Worm (Caenorhabditis elegans) whole organism, L3 larva: Measurements from ENCODE around the gene moc-6.

ENCODE experiments used
- R02D3.7 ChIP-seq: fragments of 150-350 bp; optimal IDR thresholded peaks from 2 replicates; lab custom pipeline; 2014; ENCODE audit warnings: missing biosample characterization, missing genetic modification characterization
- ZK546.5 ChIP-seq: sonication (generic microtip); optimal IDR thresholded peaks from 2 replicates; lab custom pipeline; 2017; ENCODE audit warnings: missing biosample characterization, missing genetic modification characterization
- aly-2 ChIP-seq: fragments of 150-350 bp; optimal IDR thresholded peaks from 2 replicates; lab custom pipeline; 2014; ENCODE audit warnings: missing biosample characterization, missing genetic modification characterization
- ama-1 ChIP-seq: fragments of 150-350 bp; optimal IDR thresholded peaks from 2 replicates; lab custom pipeline; 2018
- ceh-28 ChIP-seq: fragments of 150-350 bp; optimal IDR thresholded peaks from 2 replicates; lab custom pipeline; 2014; ENCODE audit warnings: missing biosample characterization, missing genetic modification reagents, missing genetic modification characterization
- ceh-82 ChIP-seq: fragments of 150-350 bp; optimal IDR thresholded peaks from 2 replicates; lab custom pipeline; 2014; ENCODE audit warnings: missing biosample characterization, missing genetic modification characterization
- ceh-9 ChIP-seq: sonication (generic microtip); optimal IDR thresholded peaks from 2 replicates; lab custom pipeline; 2018; ENCODE audit warnings: missing biosample characterization, missing genetic modification characterization
- daf-12 ChIP-seq: fragments of 150-350 bp; optimal IDR thresholded peaks from 2 replicates; lab custom pipeline; 2014; ENCODE audit warnings: missing biosample characterization, missing genetic modification reagents, missing genetic modification characterization
- egl-27 ChIP-seq: sonication (generic microtip); optimal IDR thresholded peaks from 4 replicates; lab custom pipeline; 2017; ENCODE audit warnings: missing biosample characterization, missing genetic modification reagents, missing genetic modification characterization
- egl-5 ChIP-seq: fragments of 150-350 bp; optimal IDR thresholded peaks from 2 replicates; lab custom pipeline; 2017; ENCODE audit warnings: missing biosample characterization, missing genetic modification reagents, missing genetic modification characterization, inconsistent platforms
- elt-1 ChIP-seq: fragments of 150-350 bp; optimal IDR thresholded peaks from 2 replicates; lab custom pipeline; 2014; ENCODE audit warnings: missing biosample characterization, missing genetic modification characterization
- elt-2 ChIP-seq: sonication (generic microtip); optimal IDR thresholded peaks from 2 replicates; lab custom pipeline; 2016; ENCODE audit warnings: missing genetic modification reagents, mild to moderate bottlenecking, missing genetic modification characterization, missing compliant biosample characterization
- elt-3 ChIP-seq, 3 experiments: fragments of 150-350 bp in 1 of 3; sonication (generic microtip) in 2 of 3; optimal IDR thresholded peaks; 2 replicates in 2 of 3; 4 replicates in 1 of 3; lab custom pipeline; 2014 to 2017; ENCODE audit warnings: missing biosample characterization in 3 of 3, missing genetic modification characterization in 3 of 3
- eor-1 ChIP-seq, 2 experiments: fragments of 150-350 bp; optimal IDR thresholded peaks; 2 replicates each; lab custom pipeline; 2014 to 2018; ENCODE audit warnings: missing biosample characterization in 2 of 2, missing genetic modification characterization in 2 of 2
- fkh-2 ChIP-seq: fragments of 150-350 bp; optimal IDR thresholded peaks from 2 replicates; lab custom pipeline; 2014; ENCODE audit warnings: missing biosample characterization, missing genetic modification reagents, missing genetic modification characterization
- hmg-11 ChIP-seq: sonication (generic microtip); optimal IDR thresholded peaks from 2 replicates; lab custom pipeline; 2016; ENCODE audit warnings: missing genetic modification characterization, missing compliant biosample characterization
- jun-1 ChIP-seq: fragments of 150-350 bp; optimal IDR thresholded peaks from 2 replicates; lab custom pipeline; 2014; ENCODE audit warnings: missing biosample characterization, missing genetic modification reagents, missing genetic modification characterization
- lin-15B ChIP-seq: fragments of 150-350 bp; optimal IDR thresholded peaks from 2 replicates; lab custom pipeline; 2014; ENCODE audit warnings: missing biosample characterization, missing genetic modification characterization
- lin-39 ChIP-seq: fragments of 150-350 bp; optimal IDR thresholded peaks from 2 replicates; lab custom pipeline; 2018; ENCODE audit warnings: missing biosample characterization, missing genetic modification reagents, missing genetic modification characterization
- lsy-12 ChIP-seq: sonication (generic microtip); optimal IDR thresholded peaks from 2 replicates; lab custom pipeline; 2016; ENCODE audit warnings: mild to moderate bottlenecking, missing genetic modification characterization, missing compliant biosample characterization
- mdl-1 ChIP-seq: fragments of 150-350 bp; optimal IDR thresholded peaks from 2 replicates; lab custom pipeline; 2014; ENCODE audit warnings: missing biosample characterization, missing genetic modification characterization
- nfya-1 ChIP-seq: sonication (generic microtip); optimal IDR thresholded peaks from 2 replicates; lab custom pipeline; 2017; ENCODE audit warnings: missing genetic modification characterization, mild to moderate bottlenecking, missing compliant biosample characterization, antibody characterized with exemption, moderate library complexity; ENCODE audit not compliant: insufficient read depth
- nhr-11 ChIP-seq: fragments of 150-350 bp; optimal IDR thresholded peaks from 2 replicates; lab custom pipeline; 2014; ENCODE audit warnings: missing biosample characterization, missing genetic modification characterization
- nhr-12 ChIP-seq: fragments of 150-350 bp; optimal IDR thresholded peaks from 2 replicates; lab custom pipeline; 2014; ENCODE audit warnings: missing biosample characterization, missing genetic modification characterization
- nhr-23 ChIP-seq: fragments of 150-350 bp; optimal IDR thresholded peaks from 2 replicates; lab custom pipeline; 2014; ENCODE audit warnings: missing biosample characterization, missing genetic modification reagents, missing genetic modification characterization
- nhr-25 ChIP-seq: sonication (generic microtip); optimal IDR thresholded peaks from 2 replicates; lab custom pipeline; 2017; ENCODE audit warnings: missing biosample characterization, missing genetic modification characterization
- nhr-28 ChIP-seq: fragments of 150-350 bp; optimal IDR thresholded peaks from 2 replicates; lab custom pipeline; 2014; ENCODE audit warnings: missing biosample characterization, missing genetic modification characterization
- nhr-43 ChIP-seq: sonication (generic microtip); optimal IDR thresholded peaks from 2 replicates; lab custom pipeline; 2016; ENCODE audit warnings: mild to moderate bottlenecking, missing genetic modification characterization, missing compliant biosample characterization; ENCODE audit not compliant: poor library complexity, severe bottlenecking
- pqm-1 ChIP-seq: fragments of 150-350 bp; optimal IDR thresholded peaks from 2 replicates; lab custom pipeline; 2017; ENCODE audit warnings: missing biosample characterization, missing genetic modification characterization, inconsistent platforms
- sea-2 ChIP-seq: fragments of 150-350 bp; sonication (generic microtip); optimal IDR thresholded peaks from 4 replicates; lab custom pipeline; 2014; ENCODE audit warnings: missing biosample characterization, missing genetic modification reagents, missing genetic modification characterization
- skn-1 ChIP-seq: fragments of 150-350 bp; optimal IDR thresholded peaks from 2 replicates; lab custom pipeline; 2014; ENCODE audit warnings: missing biosample characterization, missing genetic modification characterization
- snpc-4 ChIP-seq: fragments of 150-350 bp; optimal IDR thresholded peaks from 2 replicates; lab custom pipeline; 2014; ENCODE audit warnings: missing biosample characterization, missing genetic modification characterization
- unc-62 ChIP-seq: fragments of 150-350 bp; sonication (generic microtip); optimal IDR thresholded peaks from 4 replicates; lab custom pipeline; 2014; ENCODE audit warnings: missing biosample characterization, missing genetic modification reagents, missing genetic modification characterization
- zag-1 ChIP-seq: fragments of 150-350 bp; optimal IDR thresholded peaks from 2 replicates; lab custom pipeline; 2014; ENCODE audit warnings: missing biosample characterization, missing genetic modification characterization
- ztf-11 ChIP-seq: fragments of 150-350 bp; optimal IDR thresholded peaks from 2 replicates; lab custom pipeline; 2014; ENCODE audit warnings: missing biosample characterization, missing genetic modification characterization
- ztf-4 ChIP-seq: fragments of 150-350 bp; optimal IDR thresholded peaks from 2 replicates; lab custom pipeline; 2014; ENCODE audit warnings: missing biosample characterization, missing genetic modification characterization

Gene moc-6

ce11 chrIII:5195690-5196089 lies at the start of gene moc-6:
TSS of gene moc-6 (plus strand) at chrIII:5195990.
- TF ChIP-seq ceh-28 (tag; lab: Kevin White, UChicago) = peak; percentile 12
- TF ChIP-seq ama-1 (lab: Kevin White, UChicago) = no peak
- no peak for TF ChIP-seq nfya-1 (tag; lab: Kevin White, UChicago)

- TF ChIP-seq pqm-1 (tag; lab: Kevin White, UChicago) (peak; percentile 57), lin-15B (no peak), elt-2 (tag; lab: Kevin White, UChicago) (peak; percentile 88), ceh-9 (no peak), zag-1 (tag; lab: Kevin White, UChicago) (no peak)
- TF ChIP-seq, all 47 proteins: peak for 2
These were observed 49.0 kb upstream of the moc-6 start for ce11 chrIII:5146749-5147148.

- no peak for TF ChIP-seq egl-5 (tag; lab: Kevin White, UChicago)
- TF ChIP-seq elt-2 (tag; lab: Kevin White, UChicago) = peak; percentile 52
These were observed 48.3 kb upstream of the moc-6 start for ce11 chrIII:5147445-5147844.

ce11 chrIII:5149478-5149877 lies 46.3 kb upstream of the moc-6 start, which contains the start of gene Y54H5A.2:
TSS of gene Y54H5A.2 (minus strand) at chrIII:5149578.
- TF ChIP-seq pqm-1 (tag; lab: Kevin White, UChicago) (no peak), lin-15B (no peak), hmg-11 (tag; lab: Kevin White, UChicago) (no peak), eor-1 (tag; optimal IDR thresholded peaks at IDR 0.05; lab: Kevin White, UChicago) (no peak), snpc-4 (tag; lab: Kevin White, UChicago) (no peak), ztf-11 (tag; lab: Kevin White, UChicago) (no peak), aly-2 (tag; lab: Kevin White, UChicago) (no peak), nhr-11 (tag; lab: Kevin White, UChicago) (no peak), nhr-23 (tag; lab: Kevin White, UChicago) (no peak), egl-27 (no peak), nhr-12 (tag; lab: Kevin White, UChicago) (no peak), unc-62 (GFP tag; lab: Kevin White, UChicago) (no peak), sea-2 (GFP tag; lab: Kevin White, UChicago) (no peak)

- no peak for TF ChIP-seq jun-1 (tag; lab: Kevin White, UChicago)
- TF ChIP-seq nfya-1 (tag; lab: Kevin White, UChicago) = no peak
- TF ChIP-seq elt-1 = no peak
- no peak for TF ChIP-seq hmg-11 (tag; lab: Kevin White, UChicago)
- TF ChIP-seq nhr-28 (tag; lab: Kevin White, UChicago) = no peak
- no peak for TF ChIP-seq ztf-4 (tag; lab: Kevin White, UChicago)
- no peak for TF ChIP-seq R02D3.7 (tag; lab: Kevin White, UChicago)
- no peak for TF ChIP-seq ceh-9
- TF ChIP-seq lin-39 = no peak
- no peak for TF ChIP-seq sea-2 (GFP tag; lab: Kevin White, UChicago)
- no peak for TF ChIP-seq skn-1 (tag; lab: Kevin White, UChicago)
- TF ChIP-seq snpc-4 (tag; lab: Kevin White, UChicago) = no peak
- TF ChIP-seq nhr-43 = no peak
- no peak for TF ChIP-seq ZK546.5
- no peak for TF ChIP-seq ceh-82 (tag; lab: Kevin White, UChicago)
- TF ChIP-seq ceh-28 (tag; lab: Kevin White, UChicago) = no peak
- no peak for TF ChIP-seq nhr-25 (tag; lab: Kevin White, UChicago)
- TF ChIP-seq nhr-23 (tag; lab: Kevin White, UChicago) = no peak
- TF ChIP-seq egl-5 (tag; lab: Kevin White, UChicago) = no peak
- TF ChIP-seq nhr-11 (tag; lab: Kevin White, UChicago) = no peak
These were observed 45.8 kb upstream of the moc-6 start for ce11 chrIII:5150012-5150411.

ce11 chrIII:5150980-5151379 lies 44.8 kb upstream of the moc-6 start:
- TF ChIP-seq R02D3.7 (tag; lab: Kevin White, UChicago) (no peak), elt-3 (tag; optimal IDR thresholded peaks at IDR 0.05; lab: Kevin White, UChicago) (no peak), hmg-11 (tag; lab: Kevin White, UChicago) (no peak), elt-2 (tag; lab: Kevin White, UChicago) (no peak), ztf-11 (tag; lab: Kevin White, UChicago) (no peak), nhr-23 (tag; lab: Kevin White, UChicago) (no peak), fkh-2 (tag; lab: Kevin White, UChicago) (no peak), lin-39 (no peak), ceh-9 (no peak), aly-2 (tag; lab: Kevin White, UChicago) (no peak), ceh-28 (tag; lab: Kevin White, UChicago) (no peak), sea-2 (GFP tag; lab: Kevin White, UChicago) (no peak), lin-15B (no peak), lsy-12 (no peak), skn-1 (tag; lab: Kevin White, UChicago) (no peak), mdl-1 (tag; lab: Kevin White, UChicago) (no peak), zag-1 (tag; lab: Kevin White, UChicago) (no peak), daf-12 (tag; lab: Kevin White, UChicago) (no peak)
